Worm (Caenorhabditis elegans) whole organism, L2 larva: ENCODE measurements around the gene rpl-38.

Source experiments
- F13H6.1 ChIP-seq: sonication (generic microtip); optimal IDR thresholded peaks from 2 replicates; lab custom pipeline; 2016; ENCODE audit warnings: missing genetic modification characterization, missing compliant biosample characterization
- R02D3.7 ChIP-seq: fragments of 150-350 bp; optimal IDR thresholded peaks from 2 replicates; lab custom pipeline; 2014; ENCODE audit warnings: missing biosample characterization, missing genetic modification characterization
- ZK546.5 ChIP-seq: sonication (generic microtip); optimal IDR thresholded peaks from 2 replicates; lab custom pipeline; 2017; ENCODE audit warnings: missing biosample characterization, missing genetic modification characterization
- aly-2 ChIP-seq: fragments of 150-350 bp; optimal IDR thresholded peaks from 2 replicates; lab custom pipeline; 2014; ENCODE audit warnings: missing biosample characterization, missing genetic modification characterization
- ama-1 ChIP-seq: fragments of 150-350 bp; optimal IDR thresholded peaks from 2 replicates; lab custom pipeline; 2018; ENCODE audit warnings: inconsistent platforms
- blmp-1 ChIP-seq: sonication (generic microtip); optimal IDR thresholded peaks from 2 replicates; lab custom pipeline; 2017; ENCODE audit warnings: missing genetic modification characterization, mild to moderate bottlenecking, missing compliant biosample characterization, antibody characterized with exemption, moderate library complexity; ENCODE audit not compliant: insufficient read depth
- ceh-16 ChIP-seq: fragments of 150-350 bp; optimal IDR thresholded peaks from 2 replicates; lab custom pipeline; 2014; ENCODE audit warnings: missing biosample characterization, missing genetic modification characterization
- ceh-82 ChIP-seq: fragments of 150-350 bp; optimal IDR thresholded peaks from 2 replicates; lab custom pipeline; 2014; ENCODE audit warnings: missing biosample characterization, missing genetic modification characterization
- crh-2 ChIP-seq: sonication (generic microtip); optimal IDR thresholded peaks from 2 replicates; lab custom pipeline; 2017; ENCODE audit warnings: missing biosample characterization, missing genetic modification characterization
- elt-1 ChIP-seq: fragments of 150-350 bp; optimal IDR thresholded peaks from 2 replicates; lab custom pipeline; 2014; ENCODE audit warnings: missing biosample characterization, missing genetic modification characterization
- fos-1 ChIP-seq: fragments of 150-350 bp; optimal IDR thresholded peaks from 2 replicates; lab custom pipeline; 2014; ENCODE audit warnings: missing biosample characterization, missing genetic modification characterization
- gmeb-1 ChIP-seq: fragments of 150-350 bp; optimal IDR thresholded peaks from 2 replicates; lab custom pipeline; 2014; ENCODE audit warnings: missing biosample characterization, missing genetic modification characterization
- lin-13 ChIP-seq: fragments of 150-350 bp; optimal IDR thresholded peaks from 2 replicates; lab custom pipeline; 2014; ENCODE audit warnings: missing biosample characterization, missing genetic modification reagents, missing genetic modification characterization
- lin-39 ChIP-seq: fragments of 150-350 bp; optimal IDR thresholded peaks from 2 replicates; lab custom pipeline; 2014; ENCODE audit warnings: missing biosample characterization, missing genetic modification reagents, missing genetic modification characterization
- lsy-2 ChIP-seq, 2 experiments: fragments of 150-350 bp in 1 of 2; sonication (generic microtip) in 1 of 2; optimal IDR thresholded peaks; 2 replicates each; lab custom pipeline; 2014 to 2017; ENCODE audit warnings: missing biosample characterization in 2 of 2, missing genetic modification characterization in 2 of 2
- mab-5 ChIP-seq: fragments of 150-350 bp; optimal IDR thresholded peaks from 2 replicates; lab custom pipeline; 2014; ENCODE audit warnings: missing biosample characterization, missing genetic modification characterization
- mbf-1 ChIP-seq: sonication (generic microtip); optimal IDR thresholded peaks from 2 replicates; lab custom pipeline; 2017; ENCODE audit warnings: missing biosample characterization, missing genetic modification characterization
- nhr-10 ChIP-seq: sonication (generic microtip); optimal IDR thresholded peaks from 2 replicates; lab custom pipeline; 2017; ENCODE audit warnings: missing biosample characterization, missing genetic modification characterization
- nhr-12 ChIP-seq: fragments of 150-350 bp; optimal IDR thresholded peaks from 2 replicates; lab custom pipeline; 2014; ENCODE audit warnings: missing biosample characterization, missing genetic modification characterization
- nhr-129 ChIP-seq: fragments of 150-350 bp; optimal IDR thresholded peaks from 2 replicates; lab custom pipeline; 2014; ENCODE audit warnings: missing biosample characterization, missing genetic modification characterization
- nhr-21 ChIP-seq: fragments of 150-350 bp; optimal IDR thresholded peaks from 2 replicates; lab custom pipeline; 2014; ENCODE audit warnings: missing biosample characterization, missing genetic modification characterization
- nhr-237 ChIP-seq: fragments of 150-350 bp; optimal IDR thresholded peaks from 2 replicates; lab custom pipeline; 2014; ENCODE audit warnings: missing biosample characterization, missing genetic modification characterization
- nhr-25 ChIP-seq: fragments of 150-350 bp; sonication (generic microtip); optimal IDR thresholded peaks from 3 replicates; lab custom pipeline; 2014; ENCODE audit warnings: missing biosample characterization, missing genetic modification characterization
- nhr-77 ChIP-seq: fragments of 150-350 bp; optimal IDR thresholded peaks from 2 replicates; lab custom pipeline; 2014; ENCODE audit warnings: missing biosample characterization, missing genetic modification characterization
- peb-1 ChIP-seq: fragments of 150-350 bp; optimal IDR thresholded peaks from 2 replicates; lab custom pipeline; 2014; ENCODE audit warnings: missing biosample characterization, missing genetic modification characterization
- sem-4 ChIP-seq: fragments of 150-350 bp; optimal IDR thresholded peaks from 2 replicates; lab custom pipeline; 2014; ENCODE audit warnings: missing biosample characterization, missing genetic modification reagents, missing genetic modification characterization
- skn-1 ChIP-seq: sonication (generic microtip); optimal IDR thresholded peaks from 2 replicates; lab custom pipeline; 2017; ENCODE audit warnings: missing biosample characterization, missing genetic modification characterization
- sma-3 ChIP-seq: sonication (generic microtip); optimal IDR thresholded peaks from 2 replicates; lab custom pipeline; 2016; ENCODE audit warnings: missing genetic modification reagents, missing genetic modification characterization, missing compliant biosample characterization
- sma-9 ChIP-seq, 2 experiments: fragments of 150-350 bp in 1 of 2; sonication (generic microtip) in 1 of 2; optimal IDR thresholded peaks; 2 replicates each; lab custom pipeline; 2014 to 2016; ENCODE audit warnings: missing genetic modification characterization in 2 of 2, mild to moderate bottlenecking in 1 of 2, missing biosample characterization in 1 of 2, missing compliant biosample characterization in 1 of 2, missing genetic modification reagents in 1 of 2, moderate library complexity in 1 of 2
- unc-39 ChIP-seq: fragments of 150-350 bp; optimal IDR thresholded peaks from 2 replicates; lab custom pipeline; 2014; ENCODE audit warnings: missing biosample characterization, missing genetic modification characterization
- unc-55 ChIP-seq: fragments of 150-350 bp; sonication (generic microtip); optimal IDR thresholded peaks from 3 replicates; lab custom pipeline; 2014; ENCODE audit warnings: missing biosample characterization, missing genetic modification reagents, missing genetic modification characterization
- zag-1 ChIP-seq: fragments of 150-350 bp; optimal IDR thresholded peaks from 2 replicates; lab custom pipeline; 2014; ENCODE audit warnings: missing biosample characterization, missing genetic modification characterization
- ztf-1 ChIP-seq: fragments of 200-800 bp; sonication (Bioruptor generic); conservative IDR thresholded peaks from 2 replicates; pipeline ENCODE4 v1.3.6; 2022; ENCODE audit warnings: missing genetic modification characterization, missing compliant biosample characterization
- ztf-4 ChIP-seq: fragments of 150-350 bp; optimal IDR thresholded peaks from 2 replicates; lab custom pipeline; 2014; ENCODE audit warnings: missing biosample characterization, missing genetic modification characterization

The rpl-38 gene

ce11 chrV:15479107-15479506 lies 32.9 kb upstream of the rpl-38 start:
- TF ChIP-seq unc-39 (tag; lab: Kevin White, UChicago) (no peak), nhr-25 (no peak), sma-9 (GFP tag; optimal IDR thresholded peaks at IDR 0.05; lab: Kevin White, UChicago) (peak; percentile 15), sma-9 (tag; optimal IDR thresholded peaks at IDR 0.05; lab: Kevin White, UChicago) (no peak), lin-13 (no peak), fos-1 (peak; percentile 56)

ce11 chrV:15479825-15480224 lies 32.1 kb upstream of the rpl-38 start:
- TF ChIP-seq nhr-237 (tag; lab: Kevin White, UChicago): no peak
- TF ChIP-seq ZK546.5 (tag; lab: Kevin White, UChicago): no peak
- TF ChIP-seq crh-2: no peak
- TF ChIP-seq lsy-2 (tag; optimal IDR thresholded peaks at IDR 0.05; lab: Kevin White, UChicago): no peak
- TF ChIP-seq zag-1 (tag; lab: Kevin White, UChicago): no peak
- no peak for TF ChIP-seq ama-1 (lab: Kevin White, UChicago)
- no peak for TF ChIP-seq ceh-82 (tag; lab: Kevin White, UChicago)
- TF ChIP-seq lin-39 (tag; lab: Kevin White, UChicago): no peak
- no peak for TF ChIP-seq nhr-77 (tag; lab: Kevin White, UChicago)
- TF ChIP-seq mbf-1 (tag; lab: Kevin White, UChicago): no peak
- no peak for TF ChIP-seq blmp-1 (tag; lab: Kevin White, UChicago)
- no peak for TF ChIP-seq F13H6.1
- TF ChIP-seq, all 48 proteins: peak for 0

- TF ChIP-seq mab-5 (tag; lab: Kevin White, UChicago): no peak
- TF ChIP-seq gmeb-1 (tag; lab: Kevin White, UChicago): no peak
Measured at ce11 chrV:15480505-15481075, 31.4 kb upstream of the rpl-38 start.

ce11 chrV:15481374-15481773 lies 30.6 kb upstream of the rpl-38 start, which contains the start of gene nhr-150:
nhr-150 (minus strand) TSS chrV:15481465.
- no peak for TF ChIP-seq sem-4 (tag; lab: Kevin White, UChicago)
- no peak for TF ChIP-seq nhr-12 (tag; lab: Kevin White, UChicago)
- TF ChIP-seq sma-9 (GFP tag; optimal IDR thresholded peaks at IDR 0.05; lab: Kevin White, UChicago): peak; percentile 50
- TF ChIP-seq sma-9 (tag; optimal IDR thresholded peaks at IDR 0.05; lab: Kevin White, UChicago): no peak
- TF ChIP-seq crh-2: no peak
- no peak for TF ChIP-seq unc-39 (tag; lab: Kevin White, UChicago)

- TF ChIP-seq fos-1 (peak; percentile 15), F13H6.1 (no peak), ztf-1 (GFP tag; lab: Robert Waterston, UW) (no peak), sma-9 (GFP tag; optimal IDR thresholded peaks at IDR 0.05; lab: Kevin White, UChicago) (peak; percentile 59), sma-9 (tag; optimal IDR thresholded peaks at IDR 0.05; lab: Kevin White, UChicago) (no peak), lsy-2 (tag; optimal IDR thresholded peaks at IDR 0.05; lab: Kevin White, UChicago) (no peak), aly-2 (tag; lab: Kevin White, UChicago) (no peak), unc-39 (tag; lab: Kevin White, UChicago) (no peak)
Measured at ce11 chrV:15483563-15483962, 28.4 kb upstream of the rpl-38 start.

- TF ChIP-seq nhr-129 (no peak), unc-55 (no peak), elt-1 (tag; lab: Kevin White, UChicago) (no peak), skn-1 (no peak), nhr-21 (tag; lab: Kevin White, UChicago) (no peak), nhr-10 (tag; lab: Kevin White, UChicago) (no peak), blmp-1 (tag; lab: Kevin White, UChicago) (no peak)
Measured at ce11 chrV:15484537-15484936, 27.4 kb upstream of the rpl-38 start, which contains the start of gene C06B8.3. C06B8.3 (minus strand) TSS chrV:15484637.

ce11 chrV:15487764-15488163 lies 24.2 kb upstream of the rpl-38 start, which contains the start of gene srw-21:
srw-21 (plus strand) TSS chrV:15488064.
- TF ChIP-seq aly-2 (tag; lab: Kevin White, UChicago): no peak
- TF ChIP-seq ztf-1 (GFP tag; lab: Robert Waterston, UW): no peak
- no peak for TF ChIP-seq sem-4 (tag; lab: Kevin White, UChicago)
- no peak for TF ChIP-seq sma-3 (GFP tag; lab: Kevin White, UChicago)
- TF ChIP-seq zag-1 (tag; lab: Kevin White, UChicago): no peak
- TF ChIP-seq R02D3.7 (tag; lab: Kevin White, UChicago): no peak
- no peak for TF ChIP-seq unc-55
- TF ChIP-seq peb-1 (tag; lab: Kevin White, UChicago): no peak
- no peak for TF ChIP-seq ztf-4 (tag; lab: Kevin White, UChicago)
- no peak for TF ChIP-seq nhr-12 (tag; lab: Kevin White, UChicago)
- no peak for TF ChIP-seq lin-39 (tag; lab: Kevin White, UChicago)
- no peak for TF ChIP-seq nhr-10 (tag; lab: Kevin White, UChicago)
- no peak for TF ChIP-seq ceh-16 (tag; lab: Kevin White, UChicago)
